Fruit fly (Drosophila melanogaster): ENCODE data around the gene CG7695.
A peak's percentile ranks its signal among the peaks of the same experiment; 100 is the strongest.

The CG7695 gene

DNA sequence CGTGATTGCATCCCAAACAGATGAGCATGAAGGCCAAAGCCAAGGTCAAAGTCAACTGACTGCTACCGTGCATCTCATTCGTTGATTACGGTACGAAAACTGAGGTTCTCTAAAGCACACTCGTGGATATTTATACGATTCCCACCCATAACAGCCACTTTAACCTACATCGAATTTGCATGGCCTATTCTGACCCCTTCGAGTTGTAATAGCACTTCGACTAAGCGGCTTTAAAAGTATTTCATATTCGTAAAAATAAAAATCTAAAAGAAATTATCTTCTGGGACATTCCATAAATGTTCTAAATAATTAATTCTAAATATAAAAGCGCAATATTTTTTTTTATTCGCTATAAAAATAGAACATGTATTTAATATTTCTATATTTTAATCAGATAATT lies at the start of gene CG7695:
CG7695 (minus strand) TSS at position 101 of the 400 bp plus-strand sequence.
- TF ChIP-seq noc (tag; optimal IDR thresholded peaks at IDR 0.05), result no peak

- no peak for TF ChIP-seq noc (tag; optimal IDR thresholded peaks at IDR 0.05)
These were observed 47.8 kb upstream of the CG7695 start, which contains the start of gene CG31231 for dm6 chr3R:18665061-18665460. Gene CG31231 (plus strand): TSS chr3R:18665361.

dm6 chr3R:18663525-18663924 lies 46.2 kb upstream of the CG7695 start, which contains the start of the genes Cpsf73 and Gos28:
Gene Cpsf73 (minus strand): TSS chr3R:18663552.
Gene Gos28 (plus strand): TSS chr3R:18663738.
- TF ChIP-seq noc (tag; optimal IDR thresholded peaks at IDR 0.05), result peak; percentile 29

DNA sequence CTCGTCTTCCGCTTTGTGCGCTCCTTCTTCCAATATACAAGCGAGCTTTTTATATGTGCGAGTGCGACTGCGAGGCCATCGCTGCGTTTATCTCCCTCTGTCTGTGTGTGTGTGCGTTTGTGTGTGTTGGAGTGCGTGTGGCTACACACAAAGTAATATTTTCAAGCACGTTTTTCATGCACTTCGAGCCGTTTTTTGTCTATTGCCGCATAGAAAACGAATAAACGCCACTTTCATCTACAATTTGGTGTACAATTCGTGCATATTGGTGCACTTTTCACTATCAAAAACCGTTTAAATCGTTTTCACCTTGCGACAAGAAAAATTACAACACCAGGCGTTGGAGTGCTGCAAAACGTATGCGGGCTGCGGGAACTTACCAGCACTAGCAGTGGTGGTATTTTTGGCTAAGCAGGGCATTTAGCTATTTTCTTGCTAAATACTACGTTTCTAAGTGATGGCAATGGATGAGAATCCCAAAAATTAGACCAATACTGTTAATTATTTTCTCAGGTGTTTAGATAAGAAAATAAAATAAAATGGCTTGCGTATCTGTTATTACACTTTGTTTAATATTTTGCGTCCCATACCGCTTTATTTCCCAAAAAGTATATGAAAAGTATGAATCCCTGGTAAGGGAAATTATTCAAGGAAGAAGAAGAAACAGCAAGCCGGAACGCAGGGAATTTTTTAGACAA lies 41.8 kb upstream of the CG7695 start, which contains the start of the genes CG31224 and CstF64:
CG31224 (minus strand) TSS at position 365 of the 698 bp plus-strand sequence.
CstF64 (plus strand) TSS at position 674 of the 698 bp plus-strand sequence.
- TF ChIP-seq noc (tag; optimal IDR thresholded peaks at IDR 0.05), result peak; percentile 74

- no peak for TF ChIP-seq noc (tag; optimal IDR thresholded peaks at IDR 0.05)
These were observed 41.2 kb upstream of the CG7695 start for dm6 chr3R:18658380-18658944.

dm6 chr3R:18643646-18644045 lies 26.3 kb upstream of the CG7695 start:
- no peak for TF ChIP-seq noc (tag; optimal IDR thresholded peaks at IDR 0.05)

dm6 chr3R:18641242-18641757 lies 24.0 kb upstream of the CG7695 start, which contains the start of gene CG14301:
Gene CG14301 (minus strand): TSS chr3R:18641457.
- TF ChIP-seq noc (tag; optimal IDR thresholded peaks at IDR 0.05), result no peak

- TF ChIP-seq noc (tag; optimal IDR thresholded peaks at IDR 0.05), result no peak
These were observed 22.4 kb upstream of the CG7695 start for dm6 chr3R:18639662-18640061.

dm6 chr3R:18633099-18633498 lies 15.8 kb upstream of the CG7695 start:
- no peak for TF ChIP-seq noc (tag; optimal IDR thresholded peaks at IDR 0.05)

- no peak for TF ChIP-seq noc (tag; optimal IDR thresholded peaks at IDR 0.05)
These were observed 11.1 kb upstream of the CG7695 start for dm6 chr3R:18628311-18628811.

- no peak for TF ChIP-seq noc (tag; optimal IDR thresholded peaks at IDR 0.05)
These were observed 7.2 kb upstream of the CG7695 start for dm6 chr3R:18624541-18624940.

- TF ChIP-seq noc (tag; optimal IDR thresholded peaks at IDR 0.05), result no peak
These were observed 3.9 kb upstream of the CG7695 start, which contains the start of gene CG14304 for dm6 chr3R:18621230-18621629. Gene CG14304 (minus strand): TSS chr3R:18621327.

DNA sequence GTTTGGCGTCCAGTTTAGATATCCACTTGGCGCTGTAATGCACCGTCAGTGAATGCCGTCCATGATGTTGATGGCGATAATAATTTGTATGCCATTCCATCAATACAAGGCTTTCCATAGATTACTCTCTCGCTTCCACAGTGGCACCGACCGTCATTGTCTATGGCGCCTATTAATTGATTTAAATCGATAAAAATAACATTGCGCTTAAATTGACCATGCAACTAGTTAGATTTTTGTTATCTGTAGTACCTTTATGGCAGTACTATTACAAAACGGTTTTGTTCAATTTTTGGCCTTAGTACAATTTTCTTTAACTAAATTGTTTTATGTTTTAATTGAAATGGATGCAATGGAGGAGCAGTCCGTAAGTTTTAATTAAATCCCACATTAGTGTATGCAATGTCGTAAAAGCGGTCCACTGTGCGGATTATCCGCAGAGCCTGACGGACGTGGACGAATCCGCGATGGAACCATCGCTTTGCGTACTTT lies 2.2 kb upstream of the CG7695 start:
- TF ChIP-seq noc (tag; optimal IDR thresholded peaks at IDR 0.05), result no peak

- TF ChIP-seq noc (tag; optimal IDR thresholded peaks at IDR 0.05), result no peak
These were observed 1.3 kb downstream of the CG7695 start for dm6 chr3R:18616007-18616406.

DNA sequence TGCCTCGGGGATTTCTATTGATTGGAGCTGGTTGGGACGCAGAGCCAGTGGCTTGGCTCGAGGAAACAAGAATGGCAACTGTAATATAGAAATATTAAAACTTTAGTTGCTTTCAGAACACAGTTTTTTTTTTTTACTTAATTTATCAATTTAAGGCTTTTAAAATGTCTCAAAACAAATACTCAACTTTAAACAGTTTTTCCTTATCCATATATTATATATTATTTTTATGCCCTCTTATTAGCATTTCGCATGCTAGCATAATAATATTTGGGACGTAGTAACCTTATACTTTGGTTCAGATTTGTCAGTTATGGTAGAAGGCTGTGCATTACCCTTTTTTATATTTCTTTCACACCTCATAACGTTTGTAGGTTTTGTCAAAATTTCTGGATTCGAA lies 18.9 kb downstream of the CG7695 start, which contains the start of gene Tssk:
Tssk (plus strand) TSS at position 301 of the 400 bp plus-strand sequence.
- TF ChIP-seq noc (tag; optimal IDR thresholded peaks at IDR 0.05), result no peak

- TF ChIP-seq noc (tag; optimal IDR thresholded peaks at IDR 0.05), result no peak
These were observed 26.6 kb downstream of the CG7695 start, which contains the start of gene qin for dm6 chr3R:18590754-18591153. Gene qin (plus strand): TSS chr3R:18591027.
